Worm (Caenorhabditis elegans): Measurements from ENCODE around the gene ZK1098.3.

DNA sequence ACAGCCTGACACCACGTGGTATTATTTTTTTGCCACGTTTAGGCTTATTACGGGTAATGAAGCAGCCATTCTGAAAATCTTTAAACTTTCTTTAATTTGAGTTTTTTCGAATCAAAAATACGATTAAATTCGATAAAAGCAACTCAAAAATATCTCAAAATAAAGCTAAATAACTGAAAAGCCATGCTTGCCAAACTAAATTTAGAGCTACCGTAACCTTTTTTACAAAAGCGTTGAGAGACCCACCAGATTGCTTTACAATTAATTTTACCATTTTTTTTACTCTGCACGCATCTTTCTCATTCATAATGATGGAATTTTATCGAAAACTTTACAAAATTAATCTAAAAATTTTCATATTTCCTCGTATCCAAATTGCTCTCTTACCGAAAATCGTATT is 50.5 kb downstream of the ZK1098.3 start:
- TF ChIP-seq lin-39 (tag; optimal IDR thresholded peaks at IDR 0.05) (no peak), mdl-1 (tag; optimal IDR thresholded peaks at IDR 0.05) (no peak), fkh-10 (GFP tag; optimal IDR thresholded peaks at IDR 0.05) (no peak), pqm-1 (tag; optimal IDR thresholded peaks at IDR 0.05) (no peak), nhr-25 (tag; optimal IDR thresholded peaks at IDR 0.05) (no peak), fos-1 (tag; optimal IDR thresholded peaks at IDR 0.05) (no peak), skn-1 (tag; optimal IDR thresholded peaks at IDR 0.05) (no peak), unc-39 (tag; optimal IDR thresholded peaks at IDR 0.05) (no peak), nhr-77 (tag; optimal IDR thresholded peaks at IDR 0.05) (no peak), ceh-82 (tag; optimal IDR thresholded peaks at IDR 0.05) (no peak), snpc-4 (tag; optimal IDR thresholded peaks at IDR 0.05) (no peak), nhr-237 (tag; optimal IDR thresholded peaks at IDR 0.05) (no peak), tbx-2 (tag; optimal IDR thresholded peaks at IDR 0.05) (no peak), zag-1 (tag; optimal IDR thresholded peaks at IDR 0.05) (no peak)

All from whole organism, L3 larva.